Fruit fly (Drosophila melanogaster) whole organism, embryonic: ENCODE measurements around the gene CG32161.

Experiments used
- Adf1 ChIP-seq: fragments of 200-800 bp; sonication (Bioruptor generic); IDR thresholded peaks from 2 replicates; pipeline ENCODE4 v1.3.6; 2022; ENCODE audit warnings: missing biosample characterization, missing genetic modification characterization
- Blimp-1 ChIP-seq: fragments of 200-800 bp; sonication (Bioruptor generic); optimal IDR thresholded peaks from 3 replicates; lab custom pipeline; 2018; ENCODE audit warnings: missing biosample characterization, missing genetic modification characterization, mild to moderate bottlenecking, moderate library complexity, missing genetic modification reagents
- CG10274 ChIP-seq: fragments of 200-800 bp; sonication (Bioruptor generic); optimal IDR thresholded peaks from 3 replicates; lab custom pipeline; 2017; ENCODE audit warnings: missing biosample characterization, mild to moderate bottlenecking, missing genetic modification characterization
- CG10543 ChIP-seq: fragments of 200-800 bp; sonication (Bioruptor generic); optimal IDR thresholded peaks from 3 replicates; lab custom pipeline; 2017; ENCODE audit warnings: missing biosample characterization, mild to moderate bottlenecking, missing genetic modification characterization, moderate library complexity
- CG11085 ChIP-seq: fragments of 200-800 bp; sonication (Bioruptor generic); IDR thresholded peaks from 2 replicates; pipeline ENCODE4 v1.3.6; 2022; ENCODE audit warnings: missing biosample characterization, missing genetic modification characterization
- CG12236 ChIP-seq: fragments of 200-800 bp; sonication (Bioruptor generic); optimal IDR thresholded peaks from 2 replicates; lab custom pipeline; 2016; ENCODE audit warnings: missing biosample characterization, missing genetic modification characterization
- CG12391 ChIP-seq: fragments of 200-800 bp; sonication (Bioruptor generic); optimal IDR thresholded peaks from 3 replicates; lab custom pipeline; 2018; ENCODE audit warnings: missing biosample characterization, mild to moderate bottlenecking, missing genetic modification characterization, moderate library complexity
- CG13894 ChIP-seq: fragments of 200-800 bp; sonication (Bioruptor generic); optimal IDR thresholded peaks from 3 replicates; lab custom pipeline; 2018; ENCODE audit warnings: missing biosample characterization, mild to moderate bottlenecking, missing genetic modification characterization, moderate library complexity
- CG14965 ChIP-seq: fragments of 200-800 bp; sonication (Bioruptor generic); optimal IDR thresholded peaks from 2 replicates; lab custom pipeline; 2016; ENCODE audit warnings: missing biosample characterization, missing genetic modification characterization, borderline replicate concordance
- CG18476 ChIP-seq: fragments of 200-800 bp; sonication (Bioruptor generic); optimal IDR thresholded peaks from 2 replicates; lab custom pipeline; 2016; ENCODE audit warnings: missing biosample characterization, mild to moderate bottlenecking, missing genetic modification characterization
- CG2889 ChIP-seq: fragments of 200-800 bp; sonication (Bioruptor generic); IDR thresholded peaks from 3 replicates; pipeline ENCODE4 v1.3.6; 2022; ENCODE audit warnings: missing biosample characterization, missing genetic modification characterization
- CG3163 ChIP-seq: fragments of 200-800 bp; sonication (Bioruptor generic); optimal IDR thresholded peaks from 3 replicates; lab custom pipeline; 2016; ENCODE audit warnings: missing biosample characterization, missing genetic modification characterization
- CG33557 ChIP-seq: fragments of 200-800 bp; sonication (Bioruptor generic); optimal IDR thresholded peaks from 2 replicates; lab custom pipeline; 2019; ENCODE audit warnings: missing biosample characterization, mild to moderate bottlenecking, missing genetic modification characterization, moderate library complexity
- CG42726 ChIP-seq: fragments of 200-800 bp; sonication (Bioruptor generic); IDR thresholded peaks from 2 replicates; pipeline ENCODE4 v1.3.6; 2022; ENCODE audit warnings: missing biosample characterization, missing genetic modification characterization; ENCODE audit not compliant: partially characterized antibody
- CG4328 ChIP-seq: fragments of 200-800 bp; sonication (Bioruptor generic); optimal IDR thresholded peaks from 3 replicates; lab custom pipeline; 2017; ENCODE audit warnings: missing biosample characterization, missing genetic modification reagents, missing genetic modification characterization
- CG4707 ChIP-seq: fragments of 200-800 bp; sonication (Bioruptor generic); optimal IDR thresholded peaks from 2 replicates; lab custom pipeline; 2018; ENCODE audit warnings: missing biosample characterization, mild to moderate bottlenecking, missing genetic modification characterization, moderate library complexity
- CG5245 ChIP-seq: fragments of 200-800 bp; sonication (Bioruptor generic); optimal IDR thresholded peaks from 3 replicates; lab custom pipeline; 2016; ENCODE audit warnings: missing biosample characterization, missing genetic modification characterization
- CG8765 ChIP-seq: fragments of 200-800 bp; sonication (Bioruptor generic); IDR thresholded peaks from 2 replicates; pipeline ENCODE4 v1.3.6; 2022; ENCODE audit warnings: missing biosample characterization, missing genetic modification characterization
- Camta ChIP-seq: fragments of 200-800 bp; sonication (Bioruptor generic); optimal IDR thresholded peaks from 2 replicates; lab custom pipeline; 2016; ENCODE audit warnings: missing biosample characterization, missing genetic modification characterization
- CkIIα-i1 ChIP-seq: fragments of 200-800 bp; sonication (Bioruptor generic); IDR thresholded peaks from 2 replicates; pipeline ENCODE4 v1.3.6; 2022; ENCODE audit warnings: missing biosample characterization, missing genetic modification characterization
- D19B ChIP-seq: fragments of 200-800 bp; sonication (Bioruptor generic); optimal IDR thresholded peaks from 2 replicates; lab custom pipeline; 2017; ENCODE audit warnings: missing biosample characterization, mild to moderate bottlenecking, missing genetic modification characterization
- Elba2 ChIP-seq: fragments of 200-800 bp; sonication (Bioruptor generic); optimal IDR thresholded peaks from 3 replicates; lab custom pipeline; 2016; ENCODE audit warnings: missing biosample characterization, missing genetic modification characterization
- Fer2 ChIP-seq: fragments of 200-800 bp; sonication (Bioruptor generic); optimal IDR thresholded peaks from 2 replicates; lab custom pipeline; 2018; ENCODE audit warnings: missing biosample characterization, mild to moderate bottlenecking, missing genetic modification characterization, moderate library complexity
- Hsf ChIP-seq: fragments of 200-800 bp; sonication (Bioruptor generic); optimal IDR thresholded peaks from 3 replicates; lab custom pipeline; 2016; ENCODE audit warnings: missing biosample characterization, missing genetic modification characterization
- MESR4 ChIP-seq: fragments of 200-800 bp; sonication (Bioruptor generic); optimal IDR thresholded peaks from 2 replicates; lab custom pipeline; 2018; ENCODE audit warnings: missing biosample characterization, mild to moderate bottlenecking, missing genetic modification characterization, moderate library complexity
- Neu2 ChIP-seq: fragments of 200-800 bp; sonication (Bioruptor generic); optimal IDR thresholded peaks from 3 replicates; lab custom pipeline; 2016; ENCODE audit warnings: missing biosample characterization, missing genetic modification characterization, borderline replicate concordance
- Nf-YB ChIP-seq: fragments of 200-800 bp; sonication (Bioruptor generic); optimal IDR thresholded peaks from 3 replicates; lab custom pipeline; 2019; ENCODE audit warnings: missing biosample characterization, mild to moderate bottlenecking, missing genetic modification characterization, moderate library complexity
- Opbp ChIP-seq: fragments of 200-800 bp; sonication (Bioruptor generic); IDR thresholded peaks from 3 replicates; pipeline ENCODE4 v1.3.6; 2022; ENCODE audit warnings: missing biosample characterization, missing genetic modification characterization; ENCODE audit not compliant: partially characterized antibody
- PHDP ChIP-seq: fragments of 200-800 bp; sonication (Bioruptor generic); optimal IDR thresholded peaks from 3 replicates; lab custom pipeline; 2018; ENCODE audit warnings: missing biosample characterization, mild to moderate bottlenecking, missing genetic modification characterization, moderate library complexity
- Pdp1 ChIP-seq, 2 experiments: fragments of 200-800 bp; sonication (Bioruptor generic); optimal IDR thresholded peaks; 3 replicates each; lab custom pipeline; 2016; ENCODE audit warnings: missing biosample characterization in 2 of 2, missing genetic modification characterization in 2 of 2, mild to moderate bottlenecking in 1 of 2, moderate library complexity in 1 of 2
- Sox100B ChIP-seq: fragments of 200-800 bp; sonication (Bioruptor generic); optimal IDR thresholded peaks from 3 replicates; lab custom pipeline; 2018; ENCODE audit warnings: missing biosample characterization, mild to moderate bottlenecking, missing genetic modification characterization
- Spps ChIP-seq: fragments of 200-800 bp; sonication (Bioruptor generic); optimal IDR thresholded peaks from 2 replicates; lab custom pipeline; 2018; ENCODE audit warnings: missing biosample characterization, mild to moderate bottlenecking, missing genetic modification characterization
- Ssrp ChIP-seq: fragments of 200-800 bp; sonication (Bioruptor generic); optimal IDR thresholded peaks from 2 replicates; lab custom pipeline; 2018; ENCODE audit warnings: missing biosample characterization, mild to moderate bottlenecking, missing genetic modification characterization, moderate library complexity
- ato ChIP-seq: fragments of 200-800 bp; sonication (Bioruptor generic); IDR thresholded peaks from 2 replicates; pipeline ENCODE4 v1.3.6; 2022; ENCODE audit warnings: missing biosample characterization, missing genetic modification characterization; ENCODE audit not compliant: partially characterized antibody
- bsh ChIP-seq, 2 experiments: fragments of 200-800 bp; sonication (Bioruptor generic); optimal IDR thresholded peaks; 2 replicates each; lab custom pipeline; 2017 to 2018; ENCODE audit warnings: mild to moderate bottlenecking in 2 of 2, missing biosample characterization in 2 of 2, missing genetic modification characterization in 2 of 2, moderate library complexity in 1 of 2
- cg ChIP-seq: fragments of 200-800 bp; sonication (Bioruptor generic); optimal IDR thresholded peaks from 3 replicates; lab custom pipeline; 2019; ENCODE audit warnings: missing biosample characterization, mild to moderate bottlenecking, missing genetic modification characterization, moderate library complexity
- danr ChIP-seq: fragments of 200-800 bp; sonication (Bioruptor generic); IDR thresholded peaks from 2 replicates; pipeline ENCODE4 v1.3.6; 2022; ENCODE audit warnings: missing biosample characterization, missing genetic modification characterization
- dmrt99B ChIP-seq: fragments of 200-800 bp; sonication (Bioruptor generic); optimal IDR thresholded peaks from 2 replicates; lab custom pipeline; 2018; ENCODE audit warnings: missing biosample characterization, mild to moderate bottlenecking, missing genetic modification characterization, moderate library complexity
- lab ChIP-seq: fragments of 200-800 bp; sonication (Bioruptor generic); optimal IDR thresholded peaks from 3 replicates; lab custom pipeline; 2017; ENCODE audit warnings: missing biosample characterization, missing genetic modification characterization, mild to moderate bottlenecking, moderate library complexity, missing genetic modification reagents
- mld ChIP-seq: fragments of 200-800 bp; sonication (Bioruptor generic); IDR thresholded peaks from 3 replicates; pipeline ENCODE4 v1.3.6; 2022; ENCODE audit warnings: missing biosample characterization, missing genetic modification characterization; ENCODE audit not compliant: partially characterized antibody
- pfk ChIP-seq: fragments of 200-800 bp; sonication (Bioruptor generic); optimal IDR thresholded peaks from 2 replicates; lab custom pipeline; 2018; ENCODE audit warnings: missing biosample characterization, mild to moderate bottlenecking, missing genetic modification characterization, moderate library complexity
- prd ChIP-seq, 3 experiments: fragments of >200 bp in 2 of 3; fragments of 200-800 bp in 1 of 3; sonication (Bioruptor generic) in 1 of 3; optimal IDR thresholded peaks in 2 of 3; IDR thresholded peaks in 1 of 3; 2 replicates in 2 of 3; 3 replicates in 1 of 3; pipeline versions ENCODE4 v1.3.6 to Lab custom; 2017 to 2022; ENCODE audit warnings: missing biosample characterization in 1 of 3, missing genetic modification characterization in 1 of 3
- ranshi ChIP-seq: fragments of 200-800 bp; sonication (Bioruptor generic); IDR thresholded peaks from 2 replicates; pipeline ENCODE4 v1.3.6; 2022; ENCODE audit warnings: missing biosample characterization, missing genetic modification characterization
- ro ChIP-seq: fragments of 200-800 bp; sonication (Bioruptor generic); IDR thresholded peaks from 2 replicates; pipeline ENCODE4 v1.3.6; 2022; ENCODE audit warnings: missing biosample characterization, missing genetic modification characterization
- sens ChIP-seq: fragments of 200-800 bp; sonication (Bioruptor generic); peaks from one replicate; lab custom pipeline; 2016; ENCODE audit warnings: missing biosample characterization, missing genetic modification characterization
- sens-2 ChIP-seq: fragments of 200-800 bp; sonication (Bioruptor generic); IDR thresholded peaks from 2 replicates; pipeline ENCODE4 v1.3.6; 2022; ENCODE audit warnings: missing biosample characterization, missing genetic modification characterization
- slou ChIP-seq: fragments of 200-800 bp; sonication (Bioruptor generic); optimal IDR thresholded peaks from 3 replicates; lab custom pipeline; 2016; ENCODE audit warnings: missing biosample characterization, missing genetic modification characterization
- trh ChIP-seq: fragments of 200-800 bp; sonication (Bioruptor generic); optimal IDR thresholded peaks from 2 replicates; lab custom pipeline; 2016; ENCODE audit warnings: missing biosample characterization, missing genetic modification characterization
- zen ChIP-seq: fragments of 200-800 bp; sonication (Bioruptor generic); optimal IDR thresholded peaks from 3 replicates; lab custom pipeline; 2018; ENCODE audit warnings: missing biosample characterization, mild to moderate bottlenecking, missing genetic modification characterization, moderate library complexity

Gene CG32161

DNA sequence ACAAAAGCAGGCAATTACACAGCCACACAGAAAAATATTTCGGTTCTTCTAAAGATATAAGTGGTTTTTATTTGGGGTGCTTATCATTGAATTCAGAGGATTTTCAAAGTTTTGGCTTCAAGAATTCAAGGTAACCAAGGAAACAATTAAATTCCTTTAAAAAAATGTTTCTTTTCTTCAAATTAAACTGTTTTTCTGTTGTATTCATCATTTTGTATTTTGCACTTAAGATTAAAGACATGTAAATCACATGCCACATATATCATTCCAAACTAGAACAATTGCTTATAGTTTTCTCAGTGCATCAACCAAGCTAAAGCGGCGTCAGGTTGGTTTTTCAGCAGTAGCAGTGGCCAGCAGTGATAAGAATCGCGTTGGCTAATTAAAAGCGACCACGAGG, 5.5 kb upstream of the CG32161 start (continued):
- TF ChIP-seq ato (GFP tag; lab: Robert Waterston, UW) (no peak), CG5245 (GFP tag; lab: Kevin White, UChicago) (no peak), Nf-YB (GFP tag; lab: Kevin White, UChicago) (peak; percentile 9), CG4707 (GFP tag; lab: Kevin White, UChicago) (no peak), cg (no peak), Camta (GFP tag; lab: Kevin White, UChicago) (no peak), D19B (GFP tag; lab: Kevin White, UChicago) (no peak), CG33557 (GFP tag; lab: Kevin White, UChicago) (no peak), CG13894 (tag; lab: Kevin White, UChicago) (no peak), prd (optimal IDR thresholded peaks at IDR 0.05; lab: Kevin White, UChicago) (no peak), prd (GFP tag; IDR thresholded peaks at IDR 0.05; lab: Robert Waterston, UW) (no peak; the same call in 2 of the 3 replicates), CG10543 (GFP tag; lab: Kevin White, UChicago) (peak; percentile 23), Opbp (GFP tag; lab: Robert Waterston, UW) (no peak), Sox100B (GFP tag; lab: Kevin White, UChicago) (peak; percentile 19), Ssrp (no peak), mld (no peak), bsh (GFP tag; optimal IDR thresholded peaks at IDR 0.05; lab: Kevin White, UChicago) (no peak), CG8765 (GFP tag; lab: Robert Waterston, UW) (no peak), CG42726 (GFP tag; lab: Robert Waterston, UW) (no peak), sens-2 (GFP tag; lab: Robert Waterston, UW) (no peak), CkIIα-i1 (GFP tag; lab: Robert Waterston, UW) (no peak), lab (GFP tag; lab: Kevin White, UChicago) (no peak), zen (tag; lab: Kevin White, UChicago) (no peak), CG3163 (GFP tag; lab: Kevin White, UChicago) (no peak), sens (GFP tag; lab: Kevin White, UChicago) (peak; percentile 62), danr (no peak), CG11085 (GFP tag; lab: Robert Waterston, UW) (no peak), Adf1 (no peak), slou (GFP tag; lab: Kevin White, UChicago) (no peak), pfk (no peak), Elba2 (GFP tag; lab: Kevin White, UChicago) (no peak), CG18476 (GFP tag; lab: Kevin White, UChicago) (no peak), ranshi (0 out of 2 replicates have a peak, but pooled peaks have one; percentile 30), dmrt99B (tag; lab: Kevin White, UChicago) (no peak), MESR4 (GFP tag; lab: Kevin White, UChicago) (no peak), Hsf (peak; percentile 6), ro (no peak), PHDP (peak; percentile 16), CG4328 (GFP tag; lab: Kevin White, UChicago) (no peak), CG12391 (tag; lab: Kevin White, UChicago) (no peak), Blimp-1 (peak; percentile 9), trh (GFP tag; lab: Kevin White, UChicago) (no peak), CG12236 (GFP tag; lab: Kevin White, UChicago) (no peak), Pdp1 (GFP tag; optimal IDR thresholded peaks at IDR 0.05; lab: Kevin White, UChicago) (peak in 1 of 2 experiments; percentile 9), CG14965 (no peak), Neu2 (GFP tag; lab: Kevin White, UChicago) (no peak), CG10274 (GFP tag; lab: Kevin White, UChicago) (no peak), Spps (no peak), Fer2 (tag; lab: Kevin White, UChicago) (no peak), CG2889 (no peak)
